Worm (Caenorhabditis elegans) whole organism, young adult: ENCODE measurements around the gene Y56A3A.2.
A peak's percentile ranks its signal among the peaks of the same experiment; 100 is the strongest.

Source experiments
- B0019.2 ChIP-seq: fragments of 200-800 bp; sonication (Bioruptor generic); conservative IDR thresholded peaks from 2 replicates; pipeline ENCODE4 v1.3.6; 2022; ENCODE audit warnings: missing genetic modification reagents, missing genetic modification characterization, missing compliant biosample characterization
- B0261.1 ChIP-seq: sonication (generic microtip); optimal IDR thresholded peaks from 2 replicates; lab custom pipeline; 2016; ENCODE audit warnings: mild to moderate bottlenecking, missing genetic modification characterization, moderate library complexity, missing compliant biosample characterization
- C17E4.6 ChIP-seq: fragments of 200-800 bp; sonication (Bioruptor generic); IDR thresholded peaks from 2 replicates; pipeline ENCODE4 v1.3.6; 2022; ENCODE audit warnings: missing genetic modification reagents, missing genetic modification characterization, missing compliant biosample characterization
- D2030.7 ChIP-seq: fragments of 200-800 bp; sonication (Bioruptor generic); IDR thresholded peaks from 2 replicates; pipeline ENCODE4 v1.3.6; 2022; ENCODE audit warnings: missing genetic modification reagents, missing genetic modification characterization, missing compliant biosample characterization
- F33H1.4 ChIP-seq: fragments of 200-800 bp; sonication (Bioruptor generic); IDR thresholded peaks from 2 replicates; pipeline ENCODE4 v1.3.6; 2022; ENCODE audit warnings: missing genetic modification reagents, missing genetic modification characterization, missing compliant biosample characterization
- F39B2.1 ChIP-seq: fragments of 200-800 bp; sonication (Bioruptor generic); IDR thresholded peaks from 2 replicates; pipeline ENCODE4 v1.3.6; 2022; ENCODE audit warnings: missing genetic modification reagents, missing genetic modification characterization, missing compliant biosample characterization
- F52B5.7 ChIP-seq: sonication (generic microtip); optimal IDR thresholded peaks from 2 replicates; lab custom pipeline; 2016; ENCODE audit warnings: mild to moderate bottlenecking, missing genetic modification characterization, missing compliant biosample characterization
- K11D2.4 ChIP-seq: fragments of 200-800 bp; sonication (Bioruptor generic); IDR thresholded peaks from 2 replicates; pipeline ENCODE4 v1.3.6; 2022; ENCODE audit warnings: missing genetic modification reagents, missing genetic modification characterization, missing compliant biosample characterization
- K12H6.12 ChIP-seq: fragments of 200-800 bp; sonication (Bioruptor generic); optimal IDR thresholded peaks from 2 replicates; lab custom pipeline; 2018; ENCODE audit warnings: mild to moderate bottlenecking, missing genetic modification characterization, missing compliant biosample characterization
- T07F8.4 ChIP-seq: sonication (generic microtip); optimal IDR thresholded peaks from 2 replicates; lab custom pipeline; 2016; ENCODE audit warnings: mild to moderate bottlenecking, missing genetic modification characterization, moderate library complexity, missing compliant biosample characterization
- Y67H2A.10 ChIP-seq: fragments of 200-800 bp; sonication (Bioruptor generic); conservative IDR thresholded peaks from 2 replicates; pipeline ENCODE4 v1.3.6; 2022; ENCODE audit warnings: missing genetic modification reagents, missing genetic modification characterization, missing compliant biosample characterization
- Y79H2A.3 ChIP-seq: fragments of 200-800 bp; sonication (Bioruptor generic); conservative IDR thresholded peaks from 2 replicates; pipeline ENCODE4 v1.3.6; 2022; ENCODE audit warnings: missing genetic modification reagents, missing genetic modification characterization, missing compliant biosample characterization
- attf-3 ChIP-seq: fragments of 200-800 bp; sonication (Bioruptor generic); conservative IDR thresholded peaks from 2 replicates; pipeline ENCODE4 v1.3.6; 2022; ENCODE audit warnings: missing genetic modification reagents, missing genetic modification characterization, missing compliant biosample characterization
- attf-5 ChIP-seq: fragments of 200-800 bp; sonication (Bioruptor generic); optimal IDR thresholded peaks from 2 replicates; lab custom pipeline; 2018; ENCODE audit warnings: mild to moderate bottlenecking, missing genetic modification characterization, missing compliant biosample characterization
- bed-1 ChIP-seq: fragments of 200-800 bp; sonication (Bioruptor generic); IDR thresholded peaks from 2 replicates; pipeline ENCODE4 v1.3.6; 2022; ENCODE audit warnings: missing genetic modification reagents, missing genetic modification characterization, missing compliant biosample characterization
- bed-2 ChIP-seq: fragments of 200-800 bp; sonication (Bioruptor generic); IDR thresholded peaks from 2 replicates; pipeline ENCODE4 v1.3.6; 2022; ENCODE audit warnings: missing genetic modification reagents, missing genetic modification characterization, missing compliant biosample characterization
- cebp-2 ChIP-seq: fragments of 200-800 bp; sonication (Bioruptor generic); IDR thresholded peaks from 2 replicates; pipeline ENCODE4 v1.3.6; 2022; ENCODE audit warnings: missing genetic modification characterization, missing compliant biosample characterization
- ceh-100 ChIP-seq: fragments of 200-800 bp; sonication (Bioruptor generic); IDR thresholded peaks from 2 replicates; pipeline ENCODE4 v1.3.6; 2022; ENCODE audit warnings: missing genetic modification reagents, missing genetic modification characterization, missing compliant biosample characterization
- dpff-1 ChIP-seq: sonication (generic microtip); optimal IDR thresholded peaks from 2 replicates; lab custom pipeline; 2017; ENCODE audit warnings: mild to moderate bottlenecking, missing genetic modification characterization, missing compliant biosample characterization
- efl-1 ChIP-seq: fragments of 150-350 bp; optimal IDR thresholded peaks from 2 replicates; lab custom pipeline; 2014; ENCODE audit warnings: missing biosample characterization, missing genetic modification reagents, missing genetic modification characterization
- egl-18 ChIP-seq: fragments of 200-800 bp; sonication (Bioruptor generic); IDR thresholded peaks from 2 replicates; pipeline ENCODE4 v1.3.6; 2022; ENCODE audit warnings: missing genetic modification reagents, missing genetic modification characterization, missing compliant biosample characterization
- ekl-4 ChIP-seq: fragments of 200-800 bp; sonication (Bioruptor generic); IDR thresholded peaks from 2 replicates; pipeline ENCODE4 v1.3.6; 2022; ENCODE audit warnings: missing genetic modification reagents, missing genetic modification characterization, missing compliant biosample characterization
- fkh-3 ChIP-seq: sonication (generic microtip); optimal IDR thresholded peaks from 2 replicates; lab custom pipeline; 2016; ENCODE audit warnings: mild to moderate bottlenecking, missing genetic modification characterization, missing compliant biosample characterization
- hmg-20 ChIP-seq: fragments of 200-800 bp; sonication (Bioruptor generic); IDR thresholded peaks from 2 replicates; pipeline ENCODE4 v1.3.6; 2022; ENCODE audit warnings: missing genetic modification reagents, missing genetic modification characterization, missing compliant biosample characterization
- hrde-1 ChIP-seq: sonication (generic microtip); optimal IDR thresholded peaks from 2 replicates; lab custom pipeline; 2016; ENCODE audit warnings: missing genetic modification characterization, mild to moderate bottlenecking, missing compliant biosample characterization, moderate library complexity, missing genotype, missing genetic modification reagents, borderline replicate concordance
- hsf-1 ChIP-seq: fragments of 200-800 bp; sonication (Bioruptor generic); IDR thresholded peaks from 2 replicates; pipeline ENCODE4 v1.3.6; 2022; ENCODE audit warnings: missing genetic modification reagents, missing genetic modification characterization, missing compliant biosample characterization
- lin-26 ChIP-seq: fragments of 200-800 bp; sonication (Bioruptor generic); IDR thresholded peaks from 2 replicates; pipeline ENCODE4 v1.3.6; 2022; ENCODE audit warnings: missing genetic modification reagents, missing genetic modification characterization, missing compliant biosample characterization
- lin-35 ChIP-seq, 3 experiments: fragments of 150-350 bp in 2 of 3; sonication (generic microtip) in 1 of 3; optimal IDR thresholded peaks; 2 replicates each; lab custom pipeline; 2014 to 2018; ENCODE audit warnings: missing biosample characterization in 3 of 3, missing genetic modification characterization in 3 of 3, missing genetic modification reagents in 3 of 3
- lsl-1 ChIP-seq: fragments of 200-800 bp; sonication (Bioruptor generic); optimal IDR thresholded peaks from 2 replicates; lab custom pipeline; 2018; ENCODE audit warnings: mild to moderate bottlenecking, missing genetic modification characterization, moderate library complexity, missing compliant biosample characterization
- madf-10 ChIP-seq: sonication (generic microtip); optimal IDR thresholded peaks from 2 replicates; lab custom pipeline; 2016; ENCODE audit warnings: mild to moderate bottlenecking, missing genetic modification characterization, missing compliant biosample characterization
- madf-3 ChIP-seq: fragments of 200-800 bp; sonication (Bioruptor generic); IDR thresholded peaks from 2 replicates; pipeline ENCODE4 v1.3.6; 2022; ENCODE audit warnings: missing genetic modification reagents, missing genetic modification characterization, missing compliant biosample characterization
- madf-6 ChIP-seq: fragments of 200-800 bp; sonication (Bioruptor generic); IDR thresholded peaks from 2 replicates; pipeline ENCODE4 v1.3.6; 2022; ENCODE audit warnings: missing genetic modification reagents, missing genetic modification characterization, missing compliant biosample characterization
- madf-8 ChIP-seq: fragments of 200-800 bp; sonication (Bioruptor generic); conservative IDR thresholded peaks from 2 replicates; pipeline ENCODE4 v1.3.6; 2022; ENCODE audit warnings: missing genetic modification reagents, missing genetic modification characterization, missing compliant biosample characterization
- nhr-179 ChIP-seq: sonication (generic microtip); optimal IDR thresholded peaks from 2 replicates; lab custom pipeline; 2016; ENCODE audit warnings: mild to moderate bottlenecking, missing genetic modification characterization, missing compliant biosample characterization
- pbrm-1 ChIP-seq: fragments of 200-800 bp; sonication (Bioruptor generic); IDR thresholded peaks from 2 replicates; pipeline ENCODE4 v1.3.6; 2022; ENCODE audit warnings: missing genetic modification reagents, missing genetic modification characterization, missing compliant biosample characterization
- rec-8 ChIP-seq, 2 experiments: sonication (generic microtip); optimal IDR thresholded peaks; 2 replicates each; lab custom pipeline; 2016; ENCODE audit warnings: mild to moderate bottlenecking in 2 of 2, missing genetic modification characterization in 2 of 2, missing genetic modification reagents in 2 of 2, missing genotype in 2 of 2, missing biosample characterization in 1 of 2, missing compliant biosample characterization in 1 of 2, moderate library complexity in 1 of 2
- sdz-38 ChIP-seq: sonication (generic microtip); optimal IDR thresholded peaks from 2 replicates; lab custom pipeline; 2016; ENCODE audit warnings: missing genotype, missing genetic modification characterization, missing compliant biosample characterization
- sea-2 ChIP-seq: fragments of 200-800 bp; sonication (Bioruptor generic); IDR thresholded peaks from 2 replicates; pipeline ENCODE4 v1.3.6; 2022; ENCODE audit warnings: missing genetic modification characterization, missing compliant biosample characterization
- snpc-1.1 ChIP-seq: sonication (generic microtip); optimal IDR thresholded peaks from 2 replicates; lab custom pipeline; 2017; ENCODE audit warnings: missing genetic modification characterization, mild to moderate bottlenecking, missing compliant biosample characterization, antibody characterized with exemption, moderate library complexity, missing genotype, missing genetic modification reagents; ENCODE audit not compliant: insufficient read depth
- snpc-4 ChIP-seq, 5 experiments: fragments of 150-350 bp in 1 of 5; sonication (generic microtip) in 4 of 5; optimal IDR thresholded peaks; 2 replicates each; lab custom pipeline; 2014 to 2018; ENCODE audit warnings: missing genetic modification characterization in 5 of 5, missing biosample characterization in 3 of 5, antibody characterized with exemption in 2 of 5, mild to moderate bottlenecking in 2 of 5, missing compliant biosample characterization in 2 of 5, missing genotype in 2 of 5, moderate library complexity in 2 of 5, missing genetic modification reagents in 1 of 5
- somi-1 ChIP-seq: fragments of 200-800 bp; sonication (Bioruptor generic); optimal IDR thresholded peaks from 2 replicates; lab custom pipeline; 2018; ENCODE audit warnings: mild to moderate bottlenecking, missing genetic modification characterization, missing compliant biosample characterization
- unc-130 ChIP-seq: sonication (generic microtip); optimal IDR thresholded peaks from 2 replicates; lab custom pipeline; 2016; ENCODE audit warnings: missing genetic modification reagents, missing genetic modification characterization, missing compliant biosample characterization
- xnd-1 ChIP-seq: sonication (generic microtip); optimal IDR thresholded peaks from 2 replicates; lab custom pipeline; 2016; ENCODE audit warnings: missing genotype, missing genetic modification reagents, missing genetic modification characterization, missing compliant biosample characterization
- zfh-2 ChIP-seq: fragments of 200-800 bp; sonication (Bioruptor generic); conservative IDR thresholded peaks from 2 replicates; pipeline ENCODE4 v1.3.6; 2022; ENCODE audit warnings: missing genetic modification reagents, missing genetic modification characterization, missing compliant biosample characterization
- ztf-26 ChIP-seq: sonication (generic microtip); optimal IDR thresholded peaks from 2 replicates; lab custom pipeline; 2017; ENCODE audit warnings: missing genetic modification characterization, missing compliant biosample characterization
- ztf-28 ChIP-seq: fragments of 200-800 bp; sonication (Bioruptor generic); IDR thresholded peaks from 2 replicates; pipeline ENCODE4 v1.3.6; 2022; ENCODE audit warnings: missing genetic modification reagents, missing genetic modification characterization, missing compliant biosample characterization
- ztf-6 ChIP-seq: fragments of 200-800 bp; sonication (Bioruptor generic); IDR thresholded peaks from 2 replicates; pipeline ENCODE4 v1.3.6; 2022; ENCODE audit warnings: missing genetic modification reagents, missing genetic modification characterization, missing compliant biosample characterization

The Y56A3A.2 gene

ce11 chrIII:11869231-11869912 is 7.3 kb upstream of the Y56A3A.2 start, which contains the start of gene taf-12 (continued):
- TF ChIP-seq bed-1 (GFP tag; lab: Robert Waterston, UW): no peak
- no peak for TF ChIP-seq C17E4.6
- peak; percentile 100 for TF ChIP-seq lsl-1
- 0 out of 2 replicates have a peak, but pooled peaks have one; percentile 6 for TF ChIP-seq pbrm-1 (GFP tag; lab: Robert Waterston, UW)
- TF ChIP-seq madf-3 (GFP tag; lab: Robert Waterston, UW): no peak
- no peak for TF ChIP-seq lin-26 (GFP tag; lab: Robert Waterston, UW)
- TF ChIP-seq hrde-1 (tag; lab: Kevin White, UChicago): peak; percentile 44
- peak in 1 of 3 experiments; percentile 14 for TF ChIP-seq lin-35 (GFP tag; optimal IDR thresholded peaks at IDR 0.05; lab: Kevin White, UChicago)
- no peak for TF ChIP-seq ztf-6 (GFP tag; lab: Robert Waterston, UW)
- TF ChIP-seq attf-3: no peak
- no peak for TF ChIP-seq sea-2
- TF ChIP-seq Y67H2A.10 (GFP tag; lab: Robert Waterston, UW): no peak
- no peak for TF ChIP-seq egl-18
- TF ChIP-seq F33H1.4 (GFP tag; lab: Robert Waterston, UW): peak; percentile 95
- no peak for TF ChIP-seq ekl-4 (GFP tag; lab: Robert Waterston, UW)
- no peak for TF ChIP-seq T07F8.4 (tag; lab: Kevin White, UChicago)
- peak; percentile 57; the same call in 1 of the 2 replicates for TF ChIP-seq D2030.7 (GFP tag; lab: Robert Waterston, UW)
- peak; percentile 31 for TF ChIP-seq unc-130
- no peak for TF ChIP-seq fkh-3
- TF ChIP-seq bed-2: no peak
- TF ChIP-seq ceh-100 (GFP tag; lab: Robert Waterston, UW): no peak
- no peak for TF ChIP-seq nhr-179 (tag; lab: Kevin White, UChicago)
- TF ChIP-seq madf-10 (tag; lab: Kevin White, UChicago): no peak
- no peak for TF ChIP-seq F52B5.7
- no peak for TF ChIP-seq B0019.2 (GFP tag; lab: Robert Waterston, UW)
- no peak for TF ChIP-seq hmg-20
- no peak for TF ChIP-seq somi-1 (GFP tag; lab: Kevin White, UChicago)
- TF ChIP-seq Y79H2A.3 (GFP tag; lab: Robert Waterston, UW): no peak
- TF ChIP-seq attf-5 (GFP tag; lab: Kevin White, UChicago): no peak
- no peak for TF ChIP-seq F39B2.1 (GFP tag; lab: Robert Waterston, UW)
- no peak for TF ChIP-seq dpff-1
- TF ChIP-seq B0261.1 (tag; lab: Kevin White, UChicago): no peak
- no peak for TF ChIP-seq K11D2.4 (GFP tag; lab: Robert Waterston, UW)
- no peak for TF ChIP-seq ztf-26 (tag; lab: Kevin White, UChicago)
- peak; percentile 97 for TF ChIP-seq madf-6
- TF ChIP-seq hsf-1 (GFP tag; lab: Robert Waterston, UW): no peak
- peak; percentile 100 for TF ChIP-seq xnd-1
- peak; percentile 36 for TF ChIP-seq efl-1
- no peak for TF ChIP-seq zfh-2
- TF ChIP-seq snpc-1.1: no peak
- no peak for TF ChIP-seq rec-8 (tag; optimal IDR thresholded peaks at IDR 0.05; lab: Kevin White, UChicago)
- peak; percentile 80 for TF ChIP-seq madf-8 (GFP tag; lab: Robert Waterston, UW)
- TF ChIP-seq K12H6.12 (tag; lab: Kevin White, UChicago): no peak
- no peak for TF ChIP-seq cebp-2
- no peak for TF ChIP-seq sdz-38 (tag; lab: Kevin White, UChicago)
- no peak for TF ChIP-seq snpc-4 (GFP tag; optimal IDR thresholded peaks at IDR 0.05; lab: Kevin White, UChicago)
- peak in 2 of 4 experiments; percentile 17 to 36 for TF ChIP-seq snpc-4 (tag; optimal IDR thresholded peaks at IDR 0.05; lab: Kevin White, UChicago)
- no peak for TF ChIP-seq ztf-28
